Fruit fly (Drosophila melanogaster) whole organism, embryonic: ENCODE results near the gene Kr-h1.

ENCODE experiments used
- Ada2b ChIP-seq: fragments of 200-800 bp; sonication (Bioruptor generic); IDR thresholded peaks from 2 replicates; pipeline ENCODE4 v1.3.6; 2022; ENCODE audit warnings: missing biosample characterization, missing genetic modification characterization
- Asciz ChIP-seq: fragments of 200-800 bp; sonication (Bioruptor generic); optimal IDR thresholded peaks from 2 replicates; lab custom pipeline; 2017; ENCODE audit warnings: missing biosample characterization, mild to moderate bottlenecking, missing genetic modification characterization, missing genetic modification reagents
- BtbVII ChIP-seq: fragments of 200-800 bp; sonication (Bioruptor generic); optimal IDR thresholded peaks from 3 replicates; lab custom pipeline; 2017; ENCODE audit warnings: missing biosample characterization, mild to moderate bottlenecking, missing genetic modification characterization
- CG11247 ChIP-seq: fragments of 200-800 bp; sonication (Bioruptor generic); IDR thresholded peaks from 2 replicates; pipeline ENCODE4 v1.3.6; 2022; ENCODE audit warnings: missing biosample characterization, missing genetic modification characterization
- CG11560 ChIP-seq: fragments of 200-800 bp; sonication (Bioruptor generic); IDR thresholded peaks from 3 replicates; pipeline ENCODE4 v1.3.6; 2022; ENCODE audit warnings: missing biosample characterization, missing genetic modification characterization
- CG11696 ChIP-seq: fragments of 200-800 bp; sonication (Bioruptor generic); IDR thresholded peaks from 2 replicates; pipeline ENCODE4 v1.3.6; 2022; ENCODE audit warnings: missing biosample characterization, missing genetic modification characterization
- CG12071 ChIP-seq: fragments of 200-800 bp; sonication (Bioruptor generic); optimal IDR thresholded peaks from 3 replicates; lab custom pipeline; 2018; ENCODE audit warnings: missing biosample characterization, mild to moderate bottlenecking, missing genetic modification characterization
- CG12659 ChIP-seq: fragments of 200-800 bp; sonication (Bioruptor generic); optimal IDR thresholded peaks from 3 replicates; lab custom pipeline; 2017; ENCODE audit warnings: mild to moderate bottlenecking, missing biosample characterization, missing genetic modification reagents, missing genetic modification characterization
- CG13123 ChIP-seq: fragments of 200-800 bp; sonication (Bioruptor generic); optimal IDR thresholded peaks from 2 replicates; lab custom pipeline; 2016; ENCODE audit warnings: missing biosample characterization, missing genetic modification characterization
- CG14710 ChIP-seq: fragments of 200-800 bp; sonication (Bioruptor generic); optimal IDR thresholded peaks from 3 replicates; lab custom pipeline; 2019; ENCODE audit warnings: missing biosample characterization, mild to moderate bottlenecking, missing genetic modification characterization, moderate library complexity
- CG2116 ChIP-seq: fragments of 200-800 bp; sonication (Bioruptor generic); optimal IDR thresholded peaks from 3 replicates; lab custom pipeline; 2018; ENCODE audit warnings: missing biosample characterization, mild to moderate bottlenecking, missing genetic modification characterization
- CG3407 ChIP-seq: fragments of 200-800 bp; sonication (Bioruptor generic); optimal IDR thresholded peaks from 2 replicates; lab custom pipeline; 2018; ENCODE audit warnings: missing biosample characterization, mild to moderate bottlenecking, missing genetic modification characterization
- CG34224 ChIP-seq: fragments of 200-800 bp; sonication (Bioruptor generic); IDR thresholded peaks from 3 replicates; pipeline ENCODE4 v1.3.6; 2022; ENCODE audit warnings: missing biosample characterization, missing genetic modification characterization; ENCODE audit not compliant: partially characterized antibody
- CG3726 ChIP-seq: fragments of 200-800 bp; sonication (Bioruptor generic); IDR thresholded peaks from 3 replicates; pipeline ENCODE4, ENCODE4 v1.3.6; 2022; ENCODE audit warnings: missing biosample characterization, missing genetic modification characterization
- CG3838 ChIP-seq: fragments of 200-800 bp; sonication (Bioruptor generic); optimal IDR thresholded peaks from 3 replicates; lab custom pipeline; 2016; ENCODE audit warnings: missing biosample characterization, missing genetic modification characterization
- CG4328 ChIP-seq: fragments of 200-800 bp; sonication (Bioruptor generic); optimal IDR thresholded peaks from 3 replicates; lab custom pipeline; 2017; ENCODE audit warnings: missing biosample characterization, missing genetic modification reagents, missing genetic modification characterization
- CG6813 ChIP-seq: fragments of 200-800 bp; sonication (Bioruptor generic); optimal IDR thresholded peaks from 2 replicates; lab custom pipeline; 2017; ENCODE audit warnings: missing biosample characterization, missing genetic modification characterization, mild to moderate bottlenecking, moderate library complexity, missing genetic modification reagents
- CG7987 ChIP-seq: fragments of 200-800 bp; sonication (Bioruptor generic); optimal IDR thresholded peaks from 2 replicates; lab custom pipeline; 2018; ENCODE audit warnings: missing biosample characterization, mild to moderate bottlenecking, missing genetic modification characterization, moderate library complexity
- CG8388 ChIP-seq: fragments of 200-800 bp; sonication (Bioruptor generic); optimal IDR thresholded peaks from 2 replicates; lab custom pipeline; 2019; ENCODE audit warnings: missing biosample characterization, mild to moderate bottlenecking, missing genetic modification characterization, moderate library complexity
- CG8765 ChIP-seq: fragments of 200-800 bp; sonication (Bioruptor generic); IDR thresholded peaks from 2 replicates; pipeline ENCODE4 v1.3.6; 2022; ENCODE audit warnings: missing biosample characterization, missing genetic modification characterization
- CG8944 ChIP-seq: fragments of 200-800 bp; sonication (Bioruptor generic); optimal IDR thresholded peaks from 3 replicates; lab custom pipeline; 2016; ENCODE audit warnings: missing biosample characterization, missing genetic modification characterization
- Doc2 ChIP-seq: fragments of 200-800 bp; sonication (Bioruptor generic); IDR thresholded peaks from 2 replicates; pipeline ENCODE4 v1.3.6; 2022; ENCODE audit warnings: missing biosample characterization, missing genetic modification characterization
- Hr78 ChIP-seq, 2 experiments: fragments of 200-800 bp in 1 of 2; fragments of >200 bp in 1 of 2; sonication (Bioruptor generic) in 1 of 2; optimal IDR thresholded peaks; 2 replicates each; lab custom pipeline; 2017 to 2019; ENCODE audit warnings: missing biosample characterization in 2 of 2, missing genetic modification characterization in 2 of 2, mild to moderate bottlenecking in 1 of 2, moderate library complexity in 1 of 2
- Max ChIP-seq: fragments of 200-800 bp; sonication (Bioruptor generic); optimal IDR thresholded peaks from 2 replicates; lab custom pipeline; 2016; ENCODE audit warnings: missing biosample characterization, mild to moderate bottlenecking, missing genetic modification characterization
- Mes4 ChIP-seq: fragments of 200-800 bp; sonication (Bioruptor generic); optimal IDR thresholded peaks from 2 replicates; lab custom pipeline; 2016; ENCODE audit warnings: missing biosample characterization, missing genetic modification characterization
- Nf-YA ChIP-seq: fragments of 200-800 bp; sonication (Bioruptor generic); IDR thresholded peaks from 2 replicates; pipeline ENCODE4 v1.3.6; 2022; ENCODE audit warnings: missing biosample characterization, missing genetic modification characterization
- Oli ChIP-seq: fragments of 200-800 bp; sonication (Bioruptor generic); optimal IDR thresholded peaks from 2 replicates; lab custom pipeline; 2018; ENCODE audit warnings: missing biosample characterization, mild to moderate bottlenecking, missing genetic modification characterization, moderate library complexity
- Pdp1 ChIP-seq, 2 experiments: fragments of 200-800 bp; sonication (Bioruptor generic); optimal IDR thresholded peaks; 3 replicates each; lab custom pipeline; 2016; ENCODE audit warnings: missing biosample characterization in 2 of 2, missing genetic modification characterization in 2 of 2, mild to moderate bottlenecking in 1 of 2, moderate library complexity in 1 of 2
- Scr ChIP-seq: fragments of 200-800 bp; sonication (Bioruptor generic); IDR thresholded peaks from 2 replicates; pipeline ENCODE4 v1.3.6; 2022; ENCODE audit warnings: missing biosample characterization, missing genetic modification characterization; ENCODE audit not compliant: partially characterized antibody
- Six4 ChIP-seq: fragments of 200-800 bp; sonication (Bioruptor generic); optimal IDR thresholded peaks from 2 replicates; lab custom pipeline; 2016; ENCODE audit warnings: missing biosample characterization, missing genetic modification characterization
- Sry-β ChIP-seq: fragments of 200-800 bp; sonication (Bioruptor generic); optimal IDR thresholded peaks from 2 replicates; lab custom pipeline; 2018; ENCODE audit warnings: missing biosample characterization, mild to moderate bottlenecking, missing genetic modification characterization, moderate library complexity
- abd-A ChIP-seq: fragments of 200-800 bp; sonication (Bioruptor generic); optimal IDR thresholded peaks from 3 replicates; lab custom pipeline; 2019; ENCODE audit warnings: missing biosample characterization, mild to moderate bottlenecking, missing genetic modification characterization, moderate library complexity
- bigmax ChIP-seq: fragments of 200-800 bp; sonication (Bioruptor generic); optimal IDR thresholded peaks from 2 replicates; lab custom pipeline; 2018; ENCODE audit warnings: missing biosample characterization, mild to moderate bottlenecking, missing genetic modification characterization
- bsh ChIP-seq, 2 experiments: fragments of 200-800 bp; sonication (Bioruptor generic); optimal IDR thresholded peaks; 2 replicates each; lab custom pipeline; 2017 to 2018; ENCODE audit warnings: mild to moderate bottlenecking in 2 of 2, missing biosample characterization in 2 of 2, missing genetic modification characterization in 2 of 2, moderate library complexity in 1 of 2
- crc ChIP-seq: fragments of 200-800 bp; sonication (Bioruptor generic); optimal IDR thresholded peaks from 2 replicates; lab custom pipeline; 2016; ENCODE audit warnings: missing biosample characterization, missing genetic modification characterization
- croc ChIP-seq: fragments of 200-800 bp; sonication (Bioruptor generic); conservative IDR thresholded peaks from 3 replicates; pipeline ENCODE4 v1.3.6; 2022; ENCODE audit warnings: missing biosample characterization, missing genetic modification characterization
- dati ChIP-seq: fragments of 200-800 bp; sonication (Bioruptor generic); IDR thresholded peaks from 2 replicates; pipeline ENCODE4 v1.3.6; 2022; ENCODE audit warnings: missing biosample characterization, missing genetic modification characterization
- gcm ChIP-seq: fragments of 200-800 bp; sonication (Bioruptor generic); optimal IDR thresholded peaks from 2 replicates; lab custom pipeline; 2019; ENCODE audit warnings: missing biosample characterization, mild to moderate bottlenecking, missing genetic modification characterization, moderate library complexity
- hkb ChIP-seq, 2 experiments: fragments of 200-800 bp in 1 of 2; fragments of >200 bp in 1 of 2; sonication (Bioruptor generic) in 1 of 2; IDR thresholded peaks in 1 of 2; optimal IDR thresholded peaks in 1 of 2; 2 replicates each; pipeline versions ENCODE4 v1.3.6 to Lab custom; 2017 to 2022; ENCODE audit warnings: missing biosample characterization in 1 of 2, missing genetic modification characterization in 1 of 2
- lov ChIP-seq, 2 experiments: fragments of 200-800 bp in 1 of 2; fragments of >200 bp in 1 of 2; sonication (Bioruptor generic) in 1 of 2; IDR thresholded peaks in 1 of 2; optimal IDR thresholded peaks in 1 of 2; 2 replicates in 1 of 2; 3 replicates in 1 of 2; pipeline versions ENCODE4 v1.3.6 to Lab custom; 2017 to 2022; ENCODE audit warnings: missing biosample characterization in 1 of 2, missing genetic modification characterization in 1 of 2
- nerfin-1 ChIP-seq: fragments of 200-800 bp; sonication (Bioruptor generic); optimal IDR thresholded peaks from 3 replicates; lab custom pipeline; 2019; ENCODE audit warnings: missing biosample characterization, mild to moderate bottlenecking, missing genetic modification characterization, moderate library complexity
- nerfin-2 ChIP-seq: fragments of 200-800 bp; sonication (Bioruptor generic); IDR thresholded peaks from 2 replicates; pipeline ENCODE4 v1.3.6; 2022; ENCODE audit warnings: missing biosample characterization, missing genetic modification characterization; ENCODE audit not compliant: partially characterized antibody
- org-1 ChIP-seq: fragments of 200-800 bp; sonication (Bioruptor generic); optimal IDR thresholded peaks from 2 replicates; lab custom pipeline; 2017; ENCODE audit warnings: missing biosample characterization, missing genetic modification characterization
- ranshi ChIP-seq: fragments of 200-800 bp; sonication (Bioruptor generic); IDR thresholded peaks from 2 replicates; pipeline ENCODE4 v1.3.6; 2022; ENCODE audit warnings: missing biosample characterization, missing genetic modification characterization
- ro ChIP-seq: fragments of 200-800 bp; sonication (Bioruptor generic); IDR thresholded peaks from 2 replicates; pipeline ENCODE4 v1.3.6; 2022; ENCODE audit warnings: missing biosample characterization, missing genetic modification characterization
- toy ChIP-seq: fragments of 200-800 bp; sonication (Bioruptor generic); IDR thresholded peaks from 2 replicates; pipeline ENCODE4 v1.3.6; 2022; ENCODE audit warnings: missing biosample characterization, missing genetic modification characterization
- wek ChIP-seq: fragments of 200-800 bp; sonication (Bioruptor generic); optimal IDR thresholded peaks from 3 replicates; lab custom pipeline; 2018; ENCODE audit warnings: missing biosample characterization, mild to moderate bottlenecking, missing genetic modification characterization, moderate library complexity
- zfh2 ChIP-seq: fragments of 200-800 bp; sonication (Bioruptor generic); optimal IDR thresholded peaks from 2 replicates; lab custom pipeline; 2016; ENCODE audit warnings: missing biosample characterization, missing genetic modification characterization

The Kr-h1 gene

dm6 chr2L:6078757-6079351 is 3.5 kb upstream of the Kr-h1 start (continued):
- no peak for TF ChIP-seq Oli (tag; lab: Kevin White, UChicago)
- TF ChIP-seq CG11560 = no peak
- TF ChIP-seq BtbVII (GFP tag; lab: Kevin White, UChicago) = no peak
- TF ChIP-seq crc (GFP tag; lab: Kevin White, UChicago) = no peak
- TF ChIP-seq Scr (GFP tag; lab: Robert Waterston, UW) = 0 out of 2 replicates have a peak, but pooled peaks have one; percentile 27
- no peak for TF ChIP-seq CG2116 (GFP tag; lab: Kevin White, UChicago)
- no peak for TF ChIP-seq CG8944 (GFP tag; lab: Kevin White, UChicago)
- TF ChIP-seq Ada2b (GFP tag; lab: Robert Waterston, UW) = no peak
- no peak for TF ChIP-seq Nf-YA
- peak in 1 of 2 experiments; percentile 34 for TF ChIP-seq Hr78 (GFP tag; optimal IDR thresholded peaks at IDR 0.05; lab: Kevin White, UChicago)
- peak; percentile 84 for TF ChIP-seq Max (GFP tag; lab: Kevin White, UChicago)
- peak; percentile 27 for TF ChIP-seq nerfin-1 (tag; lab: Kevin White, UChicago)
- TF ChIP-seq Doc2 = no peak
- no peak for TF ChIP-seq CG3407 (GFP tag; lab: Kevin White, UChicago)
- no peak for TF ChIP-seq ranshi (GFP tag; lab: Robert Waterston, UW)
- TF ChIP-seq hkb (optimal IDR thresholded peaks at IDR 0.05; lab: Kevin White, UChicago) = no peak
- TF ChIP-seq hkb (GFP tag; IDR thresholded peaks at IDR 0.05; lab: Robert Waterston, UW) = no peak
- peak; percentile 27 for TF ChIP-seq CG14710
- no peak for TF ChIP-seq CG11696 (GFP tag; lab: Robert Waterston, UW)
- TF ChIP-seq gcm (GFP tag; lab: Kevin White, UChicago) = peak; percentile 94
- TF ChIP-seq CG34224 (GFP tag; lab: Robert Waterston, UW) = no peak
- no peak for TF ChIP-seq wek (GFP tag; lab: Kevin White, UChicago)
- TF ChIP-seq CG13123 = no peak
- TF ChIP-seq CG3838 (GFP tag; lab: Kevin White, UChicago) = no peak
- TF ChIP-seq nerfin-2 (GFP tag; lab: Robert Waterston, UW) = no peak
- no peak for TF ChIP-seq Sry-β (GFP tag; lab: Kevin White, UChicago)
- TF ChIP-seq croc (GFP tag; lab: Robert Waterston, UW) = no peak
- no peak for TF ChIP-seq CG8388 (GFP tag; lab: Kevin White, UChicago)
- no peak for TF ChIP-seq CG6813 (GFP tag; lab: Kevin White, UChicago)
- TF ChIP-seq Mes4 (GFP tag; lab: Kevin White, UChicago) = no peak
- TF ChIP-seq toy (GFP tag; lab: Robert Waterston, UW) = no peak
- TF ChIP-seq CG11247 (GFP tag; lab: Robert Waterston, UW) = no peak
- TF ChIP-seq Pdp1 (GFP tag; optimal IDR thresholded peaks at IDR 0.05; lab: Kevin White, UChicago) = peak in 1 of 2 experiments; percentile 47
- TF ChIP-seq CG12071 = no peak
- TF ChIP-seq abd-A (tag; lab: Kevin White, UChicago) = peak; percentile 55
- TF ChIP-seq CG8765 (GFP tag; lab: Robert Waterston, UW) = peak; percentile 39; the same call in 1 of the 2 replicates
- TF ChIP-seq CG4328 (GFP tag; lab: Kevin White, UChicago) = no peak
- no peak for TF ChIP-seq org-1
- TF ChIP-seq CG12659 = no peak
- no peak for TF ChIP-seq bsh (GFP tag; optimal IDR thresholded peaks at IDR 0.05; lab: Kevin White, UChicago)
- peak; percentile 69 for TF ChIP-seq CG7987 (GFP tag; lab: Kevin White, UChicago)
- TF ChIP-seq zfh2 (GFP tag; lab: Kevin White, UChicago) = no peak
- no peak for TF ChIP-seq bigmax (GFP tag; lab: Kevin White, UChicago)
- TF ChIP-seq lov (optimal IDR thresholded peaks at IDR 0.05; lab: Kevin White, UChicago) = no peak
- TF ChIP-seq lov (GFP tag; IDR thresholded peaks at IDR 0.05; lab: Robert Waterston, UW) = no peak
- no peak for TF ChIP-seq Asciz (GFP tag; lab: Kevin White, UChicago)
- no peak for TF ChIP-seq Six4
- no peak for TF ChIP-seq ro (GFP tag; lab: Robert Waterston, UW)
- TF ChIP-seq CG3726 (GFP tag; lab: Robert Waterston, UW) = no peak
- TF ChIP-seq dati (GFP tag; lab: Robert Waterston, UW) = no peak
